Worm (Caenorhabditis elegans): Measurements from ENCODE around the gene F01E11.18.
A peak's percentile ranks its signal among the peaks of the same experiment; 100 is the strongest.

The F01E11.18 gene

DNA sequence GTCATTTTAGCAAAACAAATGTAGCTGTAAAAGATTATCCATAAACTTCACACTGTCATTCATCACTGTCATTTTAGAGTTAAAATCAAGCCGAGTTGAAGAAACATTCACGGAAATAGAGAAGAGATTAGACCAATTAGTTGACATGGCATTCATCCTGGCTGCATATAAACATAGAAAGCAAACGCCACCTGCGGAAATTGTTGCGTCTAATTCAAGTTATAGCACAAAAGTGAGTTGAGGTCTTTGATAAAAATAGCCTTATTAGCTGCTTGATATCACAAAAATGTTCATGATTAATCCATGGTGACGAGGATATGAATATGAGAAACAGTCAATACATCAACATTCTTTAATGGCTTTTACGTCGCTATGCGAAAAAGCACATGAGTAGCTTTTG is 20.9 kb upstream of the F01E11.18 start:
- TF ChIP-seq sem-2 (GFP tag; optimal IDR thresholded peaks at IDR 0.05) (no peak), M03D4.4 (tag; optimal IDR thresholded peaks at IDR 0.05) (no peak), ceh-43 (GFP tag; optimal IDR thresholded peaks at IDR 0.05) (no peak), ceh-83 (GFP tag; optimal IDR thresholded peaks at IDR 0.05) (no peak), snpc-4 (tag; optimal IDR thresholded peaks at IDR 0.05) (no peak), elt-1 (tag; optimal IDR thresholded peaks at IDR 0.05; ENCODE audit: borderline replicate concordance, insufficient read depth) (no peak), elt-3 (tag; optimal IDR thresholded peaks at IDR 0.05) (no peak), cnd-1 (tag; optimal IDR thresholded peaks at IDR 0.05) (no peak), nhr-237 (tag; optimal IDR thresholded peaks at IDR 0.05) (no peak), ztf-11 (tag; optimal IDR thresholded peaks at IDR 0.05) (no peak), mab-5 (tag; optimal IDR thresholded peaks at IDR 0.05) (no peak), zip-8 (tag; optimal IDR thresholded peaks at IDR 0.05) (no peak), blmp-1 (tag; optimal IDR thresholded peaks at IDR 0.05) (no peak)

DNA sequence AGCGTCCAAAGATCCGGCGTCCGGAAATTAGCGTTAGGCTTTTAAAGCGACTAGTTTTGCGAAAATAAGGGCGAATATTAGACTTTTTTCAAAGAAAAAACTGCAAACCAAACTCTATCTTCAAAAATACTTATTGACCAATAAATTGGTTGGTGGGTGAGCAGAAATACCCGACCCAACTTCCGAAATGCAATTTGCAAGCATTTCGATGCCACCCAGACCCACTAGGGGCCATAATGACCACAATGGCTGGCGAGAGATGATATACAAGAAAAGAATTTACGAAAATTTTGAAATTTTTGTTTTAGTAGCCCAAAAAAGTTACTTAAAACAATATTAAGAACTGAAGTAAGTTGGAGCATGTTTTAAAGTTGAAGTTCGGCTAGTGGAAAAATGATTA is 19.3 kb upstream of the F01E11.18 start:
- TF ChIP-seq ces-1 (GFP tag; optimal IDR thresholded peaks at IDR 0.05) = peak; percentile 84
- TF ChIP-seq pha-4 (tag; optimal IDR thresholded peaks at IDR 0.05) = no peak
- TF ChIP-seq cnd-1 (tag; optimal IDR thresholded peaks at IDR 0.05) = no peak

DNA sequence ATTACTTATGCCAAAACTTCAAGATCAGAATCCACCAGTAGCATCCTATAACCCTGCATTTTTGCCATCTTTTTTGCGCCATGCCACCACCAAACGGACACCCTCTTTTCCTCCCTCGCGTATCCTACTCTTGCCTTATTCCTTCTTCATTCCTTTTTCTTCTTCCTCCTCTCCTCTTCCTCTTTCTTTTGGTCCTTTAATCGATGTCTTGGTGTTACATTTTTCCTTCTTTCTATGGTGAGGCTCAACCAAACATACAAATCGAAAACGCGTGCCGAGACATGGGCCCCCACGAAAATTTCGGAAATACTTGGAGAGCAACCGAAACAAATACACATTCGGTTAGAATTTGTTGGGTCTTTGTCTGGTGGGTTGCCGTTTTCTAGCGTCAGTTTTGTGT is 18.1 kb upstream of the F01E11.18 start:
- TF ChIP-seq bed-3 (GFP tag; optimal IDR thresholded peaks at IDR 0.05) (no peak), mls-2 (tag; optimal IDR thresholded peaks at IDR 0.05) (peak; percentile 23), elt-3 (tag; optimal IDR thresholded peaks at IDR 0.05) (no peak), pha-4 (tag; optimal IDR thresholded peaks at IDR 0.05) (no peak), ham-2 (GFP tag; optimal IDR thresholded peaks at IDR 0.05) (no peak), mab-5 (tag; optimal IDR thresholded peaks at IDR 0.05) (no peak), tbx-8 (GFP tag; optimal IDR thresholded peaks at IDR 0.05) (no peak), M03D4.4 (tag; optimal IDR thresholded peaks at IDR 0.05) (no peak), ces-1 (GFP tag; optimal IDR thresholded peaks at IDR 0.05) (peak; percentile 42)

DNA sequence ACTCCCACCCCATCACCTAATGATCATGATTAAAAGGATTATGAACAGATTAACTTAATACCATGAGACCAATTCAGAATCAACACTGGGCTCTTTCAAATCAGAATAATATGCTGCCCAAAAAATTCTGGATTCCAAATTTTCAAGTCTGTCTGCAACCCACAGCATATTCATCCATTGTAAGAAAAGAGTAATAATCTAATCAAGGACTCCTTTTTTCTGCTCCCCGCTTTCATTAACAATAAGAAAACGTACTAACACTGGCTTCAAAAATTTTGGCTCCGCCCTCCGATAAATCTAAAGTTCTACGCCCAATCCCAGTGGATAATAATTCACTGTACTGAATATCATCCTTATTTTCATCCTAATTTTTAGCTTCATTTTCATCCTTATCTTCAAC is 1.2 kb upstream of the F01E11.18 start:
- TF ChIP-seq sptf-1 (tag; optimal IDR thresholded peaks at IDR 0.05) (no peak), drap-1 (GFP tag; optimal IDR thresholded peaks at IDR 0.05) (no peak), nhr-2 (tag; optimal IDR thresholded peaks at IDR 0.05) (no peak), unc-120 (tag; optimal IDR thresholded peaks at IDR 0.05; ENCODE audit: poor library complexity, severe bottlenecking) (no peak), ztf-11 (tag; optimal IDR thresholded peaks at IDR 0.05) (no peak), nhr-76 (tag; optimal IDR thresholded peaks at IDR 0.05) (no peak), ham-2 (GFP tag; optimal IDR thresholded peaks at IDR 0.05) (no peak), ceh-83 (GFP tag; optimal IDR thresholded peaks at IDR 0.05) (no peak), elt-1 (tag; optimal IDR thresholded peaks at IDR 0.05; ENCODE audit: borderline replicate concordance, insufficient read depth) (no peak), lin-13 (tag; optimal IDR thresholded peaks at IDR 0.05) (no peak), lin-32 (GFP tag; optimal IDR thresholded peaks at IDR 0.05) (no peak), elt-3 (tag; optimal IDR thresholded peaks at IDR 0.05) (no peak), ces-1 (GFP tag; optimal IDR thresholded peaks at IDR 0.05) (no peak), lsy-2 (tag; optimal IDR thresholded peaks at IDR 0.05) (no peak), mls-2 (tag; optimal IDR thresholded peaks at IDR 0.05) (no peak), pha-4 (tag; optimal IDR thresholded peaks at IDR 0.05) (no peak), nhr-28 (tag; optimal IDR thresholded peaks at IDR 0.05) (no peak), ceh-39 (tag; optimal IDR thresholded peaks at IDR 0.05) (no peak), ceh-43 (GFP tag; optimal IDR thresholded peaks at IDR 0.05) (no peak)

DNA sequence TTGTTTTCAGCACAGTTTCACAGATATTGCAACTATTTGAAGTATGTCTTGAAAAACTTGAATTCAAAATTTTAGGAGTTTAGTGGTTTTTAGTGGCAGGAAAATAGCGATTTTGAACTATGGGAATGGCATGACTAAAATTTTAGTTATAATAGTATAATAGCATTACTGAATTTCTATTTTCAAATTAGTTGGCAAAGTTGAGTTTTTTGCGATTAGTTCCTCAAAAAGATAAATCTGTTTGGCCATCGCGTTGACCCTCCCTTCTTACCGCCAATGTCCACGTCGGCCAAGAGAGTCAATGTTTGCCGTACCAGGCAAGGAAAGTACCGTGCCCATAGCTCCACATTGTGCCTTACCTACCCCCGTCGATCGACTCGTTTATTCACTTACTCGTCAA is 2.0 kb downstream of the F01E11.18 start, which contains the start of gene ugt-57:
TSS of gene ugt-57 (plus strand) at position 301 of the 400 bp plus-strand sequence.
- TF ChIP-seq sptf-1 (tag; optimal IDR thresholded peaks at IDR 0.05) (no peak), ceh-39 (tag; optimal IDR thresholded peaks at IDR 0.05) (no peak), mab-5 (tag; optimal IDR thresholded peaks at IDR 0.05) (no peak)

DNA sequence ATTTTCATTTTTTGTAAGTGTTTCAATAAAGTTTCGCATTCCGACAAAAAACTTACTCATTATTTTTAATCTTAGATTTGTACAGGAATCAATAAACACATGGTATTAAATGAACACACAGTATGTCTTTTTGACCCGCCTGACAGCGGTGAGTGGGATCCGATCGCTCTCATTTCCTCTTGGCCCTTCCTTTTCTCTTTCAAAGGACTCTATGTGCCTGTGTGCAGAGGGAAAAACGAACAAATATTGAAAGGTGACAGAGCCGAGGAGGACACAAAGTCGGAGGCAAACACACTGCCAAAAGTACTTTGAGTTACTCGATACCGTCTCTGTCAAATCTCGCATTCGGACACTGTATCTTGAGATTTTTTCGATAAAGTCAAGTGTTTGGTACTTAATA is 7.0 kb downstream of the F01E11.18 start, which contains the start of the genes F01E11.20 and tsp-16:
TSS of gene F01E11.20 (minus strand) at position 101 of the 400 bp plus-strand sequence.
TSS of gene tsp-16 (minus strand) at position 173 of the 400 bp plus-strand sequence.
- TF ChIP-seq flh-1 (GFP tag; optimal IDR thresholded peaks at IDR 0.05) (no peak), nhr-28 (tag; optimal IDR thresholded peaks at IDR 0.05) (no peak), unc-120 (tag; optimal IDR thresholded peaks at IDR 0.05; ENCODE audit: poor library complexity, severe bottlenecking) (no peak), unc-39 (tag; optimal IDR thresholded peaks at IDR 0.05) (no peak), ham-2 (GFP tag; optimal IDR thresholded peaks at IDR 0.05) (no peak), pha-4 (tag; optimal IDR thresholded peaks at IDR 0.05) (no peak), ceh-83 (GFP tag; optimal IDR thresholded peaks at IDR 0.05) (no peak)
